Worm (Caenorhabditis elegans): ENCODE results near the gene agr-1.

agr-1 gene

DNA sequence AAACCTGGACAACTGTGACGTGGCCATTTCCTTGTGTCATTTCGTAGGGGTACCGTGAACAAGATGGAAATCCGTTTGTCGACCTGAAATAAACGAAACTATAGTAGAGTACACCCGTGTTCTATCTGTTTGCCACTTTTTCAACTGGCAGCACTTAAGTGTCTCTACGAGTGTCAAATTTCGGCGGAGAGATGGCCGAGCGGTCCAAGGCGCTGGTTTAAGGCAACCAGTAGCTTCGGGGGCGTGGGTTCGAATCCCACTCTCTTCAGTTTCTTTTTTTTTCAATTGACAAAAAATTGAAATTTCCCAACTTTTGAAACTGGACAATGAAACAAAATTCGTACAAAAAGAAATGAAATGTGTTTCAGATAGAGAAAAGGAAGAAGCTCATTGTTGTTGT lies 53.4 kb downstream of the agr-1 start:
- peak; percentile 52 for TF ChIP-seq M03D4.4 (tag; optimal IDR thresholded peaks at IDR 0.05)
- no peak for TF ChIP-seq nhr-237 (tag; optimal IDR thresholded peaks at IDR 0.05)
- peak; percentile 30 for TF ChIP-seq drap-1 (GFP tag; optimal IDR thresholded peaks at IDR 0.05)
- peak; percentile 5 for TF ChIP-seq mep-1 (tag; optimal IDR thresholded peaks at IDR 0.05)
- TF ChIP-seq bed-3 (GFP tag; optimal IDR thresholded peaks at IDR 0.05): peak; percentile 34
- no peak for TF ChIP-seq blmp-1 (tag; optimal IDR thresholded peaks at IDR 0.05)
- peak; percentile 48 for TF ChIP-seq unc-39 (tag; optimal IDR thresholded peaks at IDR 0.05)
- no peak for TF ChIP-seq ztf-11 (tag; optimal IDR thresholded peaks at IDR 0.05)
- TF ChIP-seq lsy-2 (tag; optimal IDR thresholded peaks at IDR 0.05): no peak
- no peak for TF ChIP-seq lin-13 (tag; optimal IDR thresholded peaks at IDR 0.05)
- no peak for TF ChIP-seq elt-3 (tag; optimal IDR thresholded peaks at IDR 0.05)
- peak; percentile 42 for TF ChIP-seq sptf-1 (tag; optimal IDR thresholded peaks at IDR 0.05)
- TF ChIP-seq hlh-1 (tag; optimal IDR thresholded peaks at IDR 0.05): no peak
- peak; percentile 41 for TF ChIP-seq unc-120 (tag; optimal IDR thresholded peaks at IDR 0.05; ENCODE audit: poor library complexity, severe bottlenecking)
- no peak for TF ChIP-seq ces-1 (GFP tag; optimal IDR thresholded peaks at IDR 0.05)

- no peak for TF ChIP-seq ceh-39 (tag; optimal IDR thresholded peaks at IDR 0.05)
- TF ChIP-seq nhr-2 (tag; optimal IDR thresholded peaks at IDR 0.05): no peak
- no peak for TF ChIP-seq ces-1 (GFP tag; optimal IDR thresholded peaks at IDR 0.05)
- TF ChIP-seq sem-2 (GFP tag; optimal IDR thresholded peaks at IDR 0.05): no peak
- TF ChIP-seq ceh-83 (GFP tag; optimal IDR thresholded peaks at IDR 0.05): no peak
- TF ChIP-seq lin-13 (tag; optimal IDR thresholded peaks at IDR 0.05): no peak
- TF ChIP-seq unc-62 (GFP tag; optimal IDR thresholded peaks at IDR 0.05): no peak
- no peak for TF ChIP-seq hlh-1 (tag; optimal IDR thresholded peaks at IDR 0.05)
Observed at ce11 chrII:6718221-6718620, 56.8 kb downstream of the agr-1 start, which contains the start of gene tsp-10. Gene tsp-10, plus strand, starts transcription at chrII:6718586.

DNA sequence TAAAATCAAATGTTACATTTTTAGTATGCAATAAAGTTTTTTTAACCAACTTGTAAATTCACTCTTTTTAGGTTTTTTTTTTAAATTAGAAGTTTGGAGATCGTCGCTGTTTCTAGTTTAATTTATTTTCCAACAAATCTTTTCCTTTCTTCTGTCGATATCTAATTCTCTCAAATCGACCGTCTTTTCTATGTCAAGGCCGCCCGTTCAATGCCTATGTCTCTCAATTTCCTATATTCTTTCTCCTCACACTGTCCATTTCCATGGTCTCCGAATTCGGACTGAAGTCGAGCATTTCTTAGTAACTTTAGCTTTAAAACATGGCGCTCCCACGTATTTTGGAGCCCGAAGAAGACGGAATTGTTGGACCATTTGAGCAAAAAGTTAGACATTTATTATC lies 58.3 kb downstream of the agr-1 start, which contains the start of the genes T14B4.5 and T14B4.20:
TSS of gene T14B4.5 (plus strand) at position 226 of the 400 bp plus-strand sequence.
TSS of gene T14B4.20 (plus strand) at position 264 of the 400 bp plus-strand sequence.
- no peak for TF ChIP-seq unc-120 (tag; optimal IDR thresholded peaks at IDR 0.05; ENCODE audit: poor library complexity, severe bottlenecking)
- no peak for TF ChIP-seq unc-39 (tag; optimal IDR thresholded peaks at IDR 0.05)
- no peak for TF ChIP-seq nhr-2 (tag; optimal IDR thresholded peaks at IDR 0.05)
- TF ChIP-seq blmp-1 (tag; optimal IDR thresholded peaks at IDR 0.05): no peak
- no peak for TF ChIP-seq zip-8 (tag; optimal IDR thresholded peaks at IDR 0.05)
- no peak for TF ChIP-seq mab-5 (tag; optimal IDR thresholded peaks at IDR 0.05)
- TF ChIP-seq drap-1 (GFP tag; optimal IDR thresholded peaks at IDR 0.05): no peak
- TF ChIP-seq snpc-4 (tag; optimal IDR thresholded peaks at IDR 0.05): no peak
- TF ChIP-seq nhr-76 (tag; optimal IDR thresholded peaks at IDR 0.05): no peak
- TF ChIP-seq mep-1 (tag; optimal IDR thresholded peaks at IDR 0.05): no peak
- TF ChIP-seq sem-2 (GFP tag; optimal IDR thresholded peaks at IDR 0.05): no peak
- TF ChIP-seq elt-1 (tag; optimal IDR thresholded peaks at IDR 0.05; ENCODE audit: borderline replicate concordance, insufficient read depth): no peak
- TF ChIP-seq tbx-8 (GFP tag; optimal IDR thresholded peaks at IDR 0.05): no peak
- no peak for TF ChIP-seq bed-3 (GFP tag; optimal IDR thresholded peaks at IDR 0.05)
- no peak for TF ChIP-seq ceh-43 (GFP tag; optimal IDR thresholded peaks at IDR 0.05)
- TF ChIP-seq lsy-2 (tag; optimal IDR thresholded peaks at IDR 0.05): no peak
- no peak for TF ChIP-seq nhr-28 (tag; optimal IDR thresholded peaks at IDR 0.05)

- TF ChIP-seq lsy-2 (tag; optimal IDR thresholded peaks at IDR 0.05) (no peak), mep-1 (tag; optimal IDR thresholded peaks at IDR 0.05) (no peak), tbx-8 (GFP tag; optimal IDR thresholded peaks at IDR 0.05) (no peak), nhr-76 (tag; optimal IDR thresholded peaks at IDR 0.05) (no peak), nhr-2 (tag; optimal IDR thresholded peaks at IDR 0.05) (no peak), pha-4 (tag; optimal IDR thresholded peaks at IDR 0.05) (no peak), mab-5 (tag; optimal IDR thresholded peaks at IDR 0.05) (no peak), ztf-11 (tag; optimal IDR thresholded peaks at IDR 0.05) (no peak), sem-2 (GFP tag; optimal IDR thresholded peaks at IDR 0.05) (no peak), unc-62 (GFP tag; optimal IDR thresholded peaks at IDR 0.05) (no peak), hlh-1 (tag; optimal IDR thresholded peaks at IDR 0.05) (no peak), ceh-83 (GFP tag; optimal IDR thresholded peaks at IDR 0.05) (no peak), elt-3 (tag; optimal IDR thresholded peaks at IDR 0.05) (no peak), unc-120 (tag; optimal IDR thresholded peaks at IDR 0.05; ENCODE audit: poor library complexity, severe bottlenecking) (no peak), zip-8 (tag; optimal IDR thresholded peaks at IDR 0.05) (no peak), ceh-43 (GFP tag; optimal IDR thresholded peaks at IDR 0.05) (no peak), elt-1 (tag; optimal IDR thresholded peaks at IDR 0.05; ENCODE audit: borderline replicate concordance, insufficient read depth) (no peak)
Observed at ce11 chrII:6715853-6716252, 59.1 kb downstream of the agr-1 start.

DNA sequence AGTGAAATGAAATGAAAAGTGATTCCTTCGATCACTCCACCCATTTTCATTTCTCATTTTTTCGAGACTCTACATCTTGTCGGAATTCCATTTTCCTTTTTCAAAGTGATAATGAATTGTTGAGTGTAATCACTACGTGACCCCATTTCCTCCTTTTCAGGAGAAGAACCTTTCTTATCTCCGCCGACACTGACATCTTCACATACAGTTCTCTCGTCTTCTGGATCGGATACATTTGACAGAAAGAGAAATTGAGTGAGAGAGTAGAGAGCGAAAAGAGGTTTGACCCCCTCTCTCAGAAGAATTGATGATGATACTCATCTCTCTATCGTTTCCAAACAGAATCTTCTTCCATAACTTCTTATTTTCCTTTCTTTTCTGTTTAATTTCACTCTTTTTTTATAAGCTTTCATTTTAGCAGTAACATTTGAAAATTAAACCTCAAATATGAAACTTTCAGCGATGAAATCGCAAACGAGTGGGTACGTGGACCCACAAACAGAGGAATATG lies 61.1 kb downstream of the agr-1 start, which contains the start of gene dpy-2:
TSS of gene dpy-2 (plus strand) at position 461 of the 511 bp plus-strand sequence.
- TF ChIP-seq elt-3 (tag; optimal IDR thresholded peaks at IDR 0.05): peak; percentile 34
- peak; percentile 8 for TF ChIP-seq elt-1 (tag; optimal IDR thresholded peaks at IDR 0.05; ENCODE audit: borderline replicate concordance, insufficient read depth)
- TF ChIP-seq unc-62 (GFP tag; optimal IDR thresholded peaks at IDR 0.05): peak; percentile 23
- TF ChIP-seq lin-13 (tag; optimal IDR thresholded peaks at IDR 0.05): no peak
- TF ChIP-seq sptf-1 (tag; optimal IDR thresholded peaks at IDR 0.05): no peak
- TF ChIP-seq blmp-1 (tag; optimal IDR thresholded peaks at IDR 0.05): peak; percentile 82
